Worm (Caenorhabditis elegans) whole organism, late embryonic: ENCODE measurements around the gene gon-14.

Source experiments
- ama-1 ChIP-seq: fragments of 150-350 bp; optimal IDR thresholded peaks from 2 replicates; lab custom pipeline; 2014
- ceh-18 ChIP-seq: sonication (generic microtip); optimal IDR thresholded peaks from 2 replicates; lab custom pipeline; 2016; ENCODE audit warnings: missing genetic modification characterization, missing compliant biosample characterization
- elt-2 ChIP-seq: sonication (generic microtip); optimal IDR thresholded peaks from 2 replicates; lab custom pipeline; 2016; ENCODE audit warnings: missing genetic modification reagents, missing genetic modification characterization, missing compliant biosample characterization
- eyg-1 ChIP-seq: sonication (generic microtip); optimal IDR thresholded peaks from 2 replicates; lab custom pipeline; 2016; ENCODE audit warnings: missing genotype, missing genetic modification characterization, missing compliant biosample characterization
- gmeb-2 ChIP-seq: sonication (generic microtip); optimal IDR thresholded peaks from 2 replicates; lab custom pipeline; 2016; ENCODE audit warnings: missing genetic modification characterization, inconsistent platforms, missing compliant biosample characterization
- unc-55 ChIP-seq: sonication (generic microtip); optimal IDR thresholded peaks from 2 replicates; lab custom pipeline; 2017; ENCODE audit warnings: missing biosample characterization, missing genetic modification reagents, missing genetic modification characterization

DNA sequence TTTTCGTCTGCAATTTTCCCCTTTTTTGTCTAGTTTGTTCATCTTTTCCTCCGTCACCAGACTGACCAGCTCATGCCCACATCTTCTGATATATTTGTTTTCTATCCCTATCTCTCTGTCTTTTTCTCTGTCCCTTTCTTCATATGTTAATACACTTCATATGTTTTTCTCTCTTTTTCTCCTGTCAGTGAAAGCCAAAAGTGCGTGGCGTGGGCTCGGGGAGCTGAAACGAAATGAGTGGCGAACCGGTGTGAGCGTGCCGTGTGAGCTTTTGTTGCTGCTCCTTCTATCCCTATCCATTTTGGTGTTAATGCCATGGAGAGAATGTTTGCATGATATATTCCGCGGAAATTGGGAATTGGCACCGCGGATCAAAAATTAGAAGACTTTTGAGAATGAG is 20.9 kb upstream of the gon-14 start:
- TF ChIP-seq unc-55 (GFP tag; lab: Kevin White, UChicago) (no peak), ama-1 (no peak), ceh-18 (tag; lab: Kevin White, UChicago) (no peak), elt-2 (tag; lab: Kevin White, UChicago) (no peak), gmeb-2 (tag; lab: Kevin White, UChicago) (no peak), eyg-1 (tag; lab: Kevin White, UChicago) (no peak)
